Fruit fly (Drosophila melanogaster): ENCODE data around the gene PrBP.

The PrBP gene

DNA sequence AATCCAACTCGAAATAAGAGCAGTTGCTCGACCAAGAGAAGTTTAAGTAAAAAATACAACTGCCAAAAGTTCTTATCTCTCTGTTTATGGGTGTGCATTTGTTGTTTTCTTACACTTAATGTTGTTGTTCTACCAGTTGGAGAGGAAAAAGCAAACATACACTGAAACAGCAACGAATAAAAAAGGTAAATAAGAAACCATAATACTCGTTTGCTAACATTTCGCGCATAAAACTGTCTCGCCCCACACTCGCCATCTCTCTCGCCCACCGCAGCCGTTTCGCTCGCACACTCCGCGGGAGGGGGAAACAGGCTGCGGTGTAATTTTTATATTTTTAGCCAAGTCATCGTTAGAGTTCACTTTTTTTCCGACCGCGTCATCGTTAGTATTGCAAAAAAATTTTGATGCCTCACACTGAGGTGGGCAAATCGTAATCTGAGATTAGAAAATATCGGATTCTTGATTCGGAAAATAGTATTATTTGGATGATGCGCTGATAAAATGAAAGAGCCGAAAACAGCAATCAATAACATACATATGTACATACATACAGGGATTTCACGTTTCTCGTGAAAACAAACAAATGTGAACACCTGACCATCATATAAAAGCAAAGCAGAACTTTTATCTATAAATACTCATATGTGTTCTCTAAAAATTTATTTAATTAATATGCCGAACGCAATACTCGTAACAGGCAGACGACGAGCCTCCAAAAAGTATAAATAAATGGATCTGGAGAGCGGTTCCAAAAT is 6.8 kb upstream of the PrBP start:
- TF ChIP-seq Adf1 (GFP tag; IDR thresholded peaks at IDR 0.05) (peak; percentile 49; the same call in 1 of the 2 replicates), CG31224 (GFP tag; IDR thresholded peaks at IDR 0.05) (no peak), CG17385 (GFP tag; optimal IDR thresholded peaks at IDR 0.05) (peak; percentile 51), CG15269 (tag; optimal IDR thresholded peaks at IDR 0.05) (peak; percentile 47), Aef1 (GFP tag; IDR thresholded peaks at IDR 0.05) (0 out of 3 replicates have a peak, but pooled peaks have one; percentile 33), CG3065 (GFP tag; optimal IDR thresholded peaks at IDR 0.05) (no peak), CG1832 (GFP tag; optimal IDR thresholded peaks at IDR 0.05) (no peak), CG18011 (GFP tag; optimal IDR thresholded peaks at IDR 0.05) (peak; percentile 9), usp (GFP tag; optimal IDR thresholded peaks at IDR 0.05) (no peak), bab2 (GFP tag; optimal IDR thresholded peaks at IDR 0.05) (peak; percentile 47), CG13894 (tag; optimal IDR thresholded peaks at IDR 0.05) (peak; percentile 59), HLH3B (GFP tag; IDR thresholded peaks at IDR 0.05) (no peak), CG14860 (GFP tag; IDR thresholded peaks at IDR 0.05; ENCODE audit: partially characterized antibody) (no peak), CG16813 (GFP tag; IDR thresholded peaks at IDR 0.05; ENCODE audit: partially characterized antibody) (no peak), ttk (GFP tag; IDR thresholded peaks at IDR 0.05) (no peak), CG32767 (GFP tag; IDR thresholded peaks at IDR 0.05) (no peak), psq (GFP tag; optimal IDR thresholded peaks at IDR 0.05) (no peak), slbo (GFP tag; IDR thresholded peaks at IDR 0.05) (no peak), zfh1 (GFP tag; IDR thresholded peaks at IDR 0.05) (0 out of 3 replicates have a peak, but pooled peaks have one; percentile 37), E2f1 (GFP tag; IDR thresholded peaks at IDR 0.05) (no peak), CG10321 (GFP tag; IDR thresholded peaks at IDR 0.05) (peak; percentile 77), CG13424 (tag; optimal IDR thresholded peaks at IDR 0.05) (peak; percentile 42), D (optimal IDR thresholded peaks at IDR 0.05) (no peak), D (GFP tag; optimal IDR thresholded peaks at IDR 0.05) (no peak), hkb (optimal IDR thresholded peaks at IDR 0.05) (no peak), hkb (GFP tag; IDR thresholded peaks at IDR 0.05) (0 out of 2 replicates have a peak, but pooled peaks have one; percentile 15), Atf6 (GFP tag; IDR thresholded peaks at IDR 0.05) (peak; percentile 61; the same call in 1 of the 2 replicates), Dfd (GFP tag; optimal IDR thresholded peaks at IDR 0.05) (no peak), eyg (GFP tag; optimal IDR thresholded peaks at IDR 0.05) (peak; percentile 22), Lim3 (GFP tag; IDR thresholded peaks at IDR 0.05) (no peak), Sox102F (GFP tag; optimal IDR thresholded peaks at IDR 0.05) (no peak), seq (GFP tag; IDR thresholded peaks at IDR 0.05) (0 out of 2 replicates have a peak, but pooled peaks have one; percentile 39), mam (GFP tag; optimal IDR thresholded peaks at IDR 0.05) (peak; percentile 32), CG16779 (GFP tag; IDR thresholded peaks at IDR 0.05) (0 out of 2 replicates have a peak, but pooled peaks have one; percentile 29), pho (GFP tag; optimal IDR thresholded peaks at IDR 0.05) (peak; percentile 49), CG17912 (GFP tag; optimal IDR thresholded peaks at IDR 0.05) (no peak), ash1 (GFP tag; optimal IDR thresholded peaks at IDR 0.05) (no peak), CG10543 (GFP tag; optimal IDR thresholded peaks at IDR 0.05) (peak; percentile 78), BtbVII (GFP tag; optimal IDR thresholded peaks at IDR 0.05) (peak; percentile 54), Hand (GFP tag; optimal IDR thresholded peaks at IDR 0.05) (peak; percentile 59), sob (GFP tag; IDR thresholded peaks at IDR 0.05) (peak; percentile 86), HLH54F (GFP tag; optimal IDR thresholded peaks at IDR 0.05) (peak; percentile 15), CG4404 (GFP tag; IDR thresholded peaks at IDR 0.05) (no peak), p53 (GFP tag; optimal IDR thresholded peaks at IDR 0.05) (no peak), CG8359 (GFP tag; optimal IDR thresholded peaks at IDR 0.05; ENCODE audit: borderline replicate concordance) (no peak), Nf-YC (tag; optimal IDR thresholded peaks at IDR 0.05) (no peak), CG8924 (tag; optimal IDR thresholded peaks at IDR 0.05) (no peak), Doc3 (GFP tag; IDR thresholded peaks at IDR 0.05; ENCODE audit: partially characterized antibody) (no peak), Six4 (GFP tag; optimal IDR thresholded peaks at IDR 0.05) (no peak), CG1603 (tag; optimal IDR thresholded peaks at IDR 0.05) (no peak)

Measured in whole organism, embryonic.